Worm (Caenorhabditis elegans): ENCODE results near the gene ddb-1.

DNA sequence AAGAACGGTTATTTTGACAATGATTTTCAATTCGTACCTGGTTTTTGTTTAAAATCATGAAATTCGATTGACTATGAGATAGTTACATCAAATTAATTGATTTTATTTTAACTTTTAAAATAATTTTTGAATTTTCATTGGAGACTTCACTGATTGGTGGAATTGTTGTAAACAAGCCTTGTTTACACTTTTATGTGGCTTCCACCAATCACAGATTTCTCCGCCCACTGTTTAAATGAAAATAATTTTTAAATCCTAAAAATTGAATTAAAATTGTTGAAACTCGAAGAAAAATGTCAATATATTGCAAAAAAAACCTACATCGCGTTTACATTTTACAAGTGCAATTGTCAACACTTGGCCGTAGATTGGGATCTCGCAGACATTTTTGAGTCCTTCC lies 429 bp downstream of the ddb-1 start:
- TF ChIP-seq hlh-30 (tag; optimal IDR thresholded peaks at IDR 0.05; ENCODE audit: insufficient read depth) (no peak), nhr-11 (tag; optimal IDR thresholded peaks at IDR 0.05) (no peak), lim-6 (tag; optimal IDR thresholded peaks at IDR 0.05) (no peak), sdc-2 (tag; optimal IDR thresholded peaks at IDR 0.05) (no peak), pha-4 (tag; optimal IDR thresholded peaks at IDR 0.05) (no peak), sox-4 (tag; optimal IDR thresholded peaks at IDR 0.05) (no peak), ama-1 (optimal IDR thresholded peaks at IDR 0.05) (no peak), tbx-2 (tag; optimal IDR thresholded peaks at IDR 0.05) (no peak), elt-4 (tag; optimal IDR thresholded peaks at IDR 0.05) (no peak), ceh-30 (tag; optimal IDR thresholded peaks at IDR 0.05) (no peak), hlh-13 (GFP tag; optimal IDR thresholded peaks at IDR 0.05) (no peak), rnt-1 (tag; optimal IDR thresholded peaks at IDR 0.05) (no peak)
